Fruit fly (Drosophila melanogaster) whole organism, embryonic: ENCODE data around the gene CG15643.

Source experiments
- Ada2b ChIP-seq: fragments of 200-800 bp; sonication (Bioruptor generic); IDR thresholded peaks from 2 replicates; pipeline ENCODE4 v1.3.6; 2022; ENCODE audit warnings: missing biosample characterization, missing genetic modification characterization
- Adf1 ChIP-seq: fragments of 200-800 bp; sonication (Bioruptor generic); IDR thresholded peaks from 2 replicates; pipeline ENCODE4 v1.3.6; 2022; ENCODE audit warnings: missing biosample characterization, missing genetic modification characterization
- Aef1 ChIP-seq: fragments of 200-800 bp; sonication (Bioruptor generic); IDR thresholded peaks from 3 replicates; pipeline ENCODE4 v1.3.6; 2022; ENCODE audit warnings: missing biosample characterization, missing genetic modification characterization
- Antp ChIP-seq: fragments of 200-800 bp; sonication (Bioruptor generic); optimal IDR thresholded peaks from 3 replicates; lab custom pipeline; 2016; ENCODE audit warnings: missing biosample characterization, missing genetic modification characterization
- Blimp-1 ChIP-seq: fragments of 200-800 bp; sonication (Bioruptor generic); optimal IDR thresholded peaks from 3 replicates; lab custom pipeline; 2018; ENCODE audit warnings: missing biosample characterization, missing genetic modification characterization, mild to moderate bottlenecking, moderate library complexity, missing genetic modification reagents
- CG10431 ChIP-seq: fragments of 200-800 bp; sonication (Bioruptor generic); optimal IDR thresholded peaks from 3 replicates; lab custom pipeline; 2018; ENCODE audit warnings: missing biosample characterization, mild to moderate bottlenecking, missing genetic modification characterization
- CG11456 ChIP-seq: fragments of 200-800 bp; sonication (Bioruptor generic); IDR thresholded peaks from 3 replicates; pipeline ENCODE4 v1.3.6; 2022; ENCODE audit warnings: missing biosample characterization, missing genetic modification characterization
- CG11695 ChIP-seq: fragments of 200-800 bp; sonication (Bioruptor generic); IDR thresholded peaks from 3 replicates; pipeline ENCODE4 v1.3.6; 2022; ENCODE audit warnings: missing biosample characterization, missing genetic modification characterization
- CG13296 ChIP-seq: fragments of 200-800 bp; sonication (Bioruptor generic); optimal IDR thresholded peaks from 3 replicates; lab custom pipeline; 2018; ENCODE audit warnings: missing biosample characterization, mild to moderate bottlenecking, missing genetic modification characterization
- CG13775 ChIP-seq: fragments of 200-800 bp; sonication (Bioruptor generic); optimal IDR thresholded peaks from 3 replicates; lab custom pipeline; 2017; ENCODE audit warnings: missing biosample characterization, mild to moderate bottlenecking, missing genetic modification characterization
- CG14441 ChIP-seq: fragments of 200-800 bp; sonication (Bioruptor generic); IDR thresholded peaks from 2 replicates; pipeline ENCODE4 v1.3.6; 2022; ENCODE audit warnings: missing biosample characterization, missing genetic modification characterization
- CG16815 ChIP-seq: fragments of 200-800 bp; sonication (Bioruptor generic); optimal IDR thresholded peaks from 3 replicates; lab custom pipeline; 2017; ENCODE audit warnings: missing biosample characterization, mild to moderate bottlenecking, missing genetic modification characterization
- CG17385 ChIP-seq: fragments of 200-800 bp; sonication (Bioruptor generic); optimal IDR thresholded peaks from 3 replicates; lab custom pipeline; 2018; ENCODE audit warnings: missing biosample characterization, mild to moderate bottlenecking, missing genetic modification characterization
- CG17912 ChIP-seq: fragments of 200-800 bp; sonication (Bioruptor generic); optimal IDR thresholded peaks from 2 replicates; lab custom pipeline; 2018; ENCODE audit warnings: missing biosample characterization, mild to moderate bottlenecking, missing genetic modification characterization
- CG6813 ChIP-seq: fragments of 200-800 bp; sonication (Bioruptor generic); optimal IDR thresholded peaks from 2 replicates; lab custom pipeline; 2017; ENCODE audit warnings: missing biosample characterization, missing genetic modification characterization, mild to moderate bottlenecking, moderate library complexity, missing genetic modification reagents
- CG7745 ChIP-seq: fragments of 200-800 bp; sonication (Bioruptor generic); optimal IDR thresholded peaks from 2 replicates; lab custom pipeline; 2018; ENCODE audit warnings: missing biosample characterization, mild to moderate bottlenecking, missing genetic modification characterization, moderate library complexity
- CG9215 ChIP-seq: fragments of 200-800 bp; sonication (Bioruptor generic); IDR thresholded peaks from 2 replicates; pipeline ENCODE4 v1.3.6; 2022; ENCODE audit warnings: missing biosample characterization, missing genetic modification characterization
- CG9437 ChIP-seq: fragments of 200-800 bp; sonication (Bioruptor generic); optimal IDR thresholded peaks from 2 replicates; lab custom pipeline; 2018; ENCODE audit warnings: missing biosample characterization, mild to moderate bottlenecking, missing genetic modification characterization
- CG9817 ChIP-seq: fragments of 200-800 bp; sonication (Bioruptor generic); optimal IDR thresholded peaks from 2 replicates; lab custom pipeline; 2018; ENCODE audit warnings: missing biosample characterization, mild to moderate bottlenecking, missing genetic modification characterization, moderate library complexity
- CHES-1-like ChIP-seq: fragments of 200-800 bp; sonication (Bioruptor generic); optimal IDR thresholded peaks from 2 replicates; lab custom pipeline; 2016; ENCODE audit warnings: missing biosample characterization, missing genetic modification characterization
- Camta ChIP-seq: fragments of 200-800 bp; sonication (Bioruptor generic); optimal IDR thresholded peaks from 2 replicates; lab custom pipeline; 2016; ENCODE audit warnings: missing biosample characterization, missing genetic modification characterization
- H15 ChIP-seq: fragments of 200-800 bp; sonication (Bioruptor generic); IDR thresholded peaks from 3 replicates; pipeline ENCODE4 v1.3.6; 2022; ENCODE audit warnings: missing biosample characterization, missing genetic modification characterization
- HLH3B ChIP-seq: fragments of 200-800 bp; sonication (Bioruptor generic); IDR thresholded peaks from 2 replicates; pipeline ENCODE4 v1.3.6; 2022; ENCODE audit warnings: missing biosample characterization, missing genetic modification characterization
- Jarid2 ChIP-seq: fragments of 200-800 bp; sonication (Bioruptor generic); optimal IDR thresholded peaks from 3 replicates; lab custom pipeline; 2017; ENCODE audit warnings: mild to moderate bottlenecking, missing biosample characterization, missing genetic modification reagents, missing genetic modification characterization
- Max ChIP-seq: fragments of 200-800 bp; sonication (Bioruptor generic); optimal IDR thresholded peaks from 2 replicates; lab custom pipeline; 2016; ENCODE audit warnings: missing biosample characterization, mild to moderate bottlenecking, missing genetic modification characterization
- Meics ChIP-seq: fragments of 200-800 bp; sonication (Bioruptor generic); optimal IDR thresholded peaks from 2 replicates; lab custom pipeline; 2017; ENCODE audit warnings: missing biosample characterization, mild to moderate bottlenecking, missing genetic modification characterization
- Neu2 ChIP-seq: fragments of 200-800 bp; sonication (Bioruptor generic); optimal IDR thresholded peaks from 3 replicates; lab custom pipeline; 2016; ENCODE audit warnings: missing biosample characterization, missing genetic modification characterization, borderline replicate concordance
- PHDP ChIP-seq: fragments of 200-800 bp; sonication (Bioruptor generic); optimal IDR thresholded peaks from 3 replicates; lab custom pipeline; 2018; ENCODE audit warnings: missing biosample characterization, mild to moderate bottlenecking, missing genetic modification characterization, moderate library complexity
- Pdp1 ChIP-seq, 2 experiments: fragments of 200-800 bp; sonication (Bioruptor generic); optimal IDR thresholded peaks; 3 replicates each; lab custom pipeline; 2016; ENCODE audit warnings: missing biosample characterization in 2 of 2, missing genetic modification characterization in 2 of 2, mild to moderate bottlenecking in 1 of 2, moderate library complexity in 1 of 2
- Rfx ChIP-seq: fragments of 200-800 bp; sonication (Bioruptor generic); IDR thresholded peaks from 2 replicates; pipeline ENCODE4 v1.3.6; 2022; ENCODE audit warnings: missing biosample characterization, missing genetic modification characterization
- YL-1 ChIP-seq: fragments of 200-800 bp; sonication (Bioruptor generic); optimal IDR thresholded peaks from 3 replicates; lab custom pipeline; 2017; ENCODE audit warnings: missing biosample characterization, mild to moderate bottlenecking, missing genetic modification characterization
- chif ChIP-seq, 2 experiments: fragments of 200-800 bp; sonication (Bioruptor generic); optimal IDR thresholded peaks; 3 replicates each; lab custom pipeline; 2016; ENCODE audit warnings: missing biosample characterization in 2 of 2, missing genetic modification characterization in 2 of 2
- chm ChIP-seq: fragments of 200-800 bp; sonication (Bioruptor generic); IDR thresholded peaks from 2 replicates; pipeline ENCODE4 v1.3.6; 2022; ENCODE audit warnings: missing biosample characterization, missing genetic modification characterization
- crol ChIP-seq: fragments of 200-800 bp; sonication (Bioruptor generic); IDR thresholded peaks from 2 replicates; pipeline ENCODE4 v1.3.6; 2022; ENCODE audit warnings: missing biosample characterization, missing genetic modification characterization
- eyg ChIP-seq: fragments of 200-800 bp; sonication (Bioruptor generic); optimal IDR thresholded peaks from 3 replicates; lab custom pipeline; 2016; ENCODE audit warnings: missing biosample characterization, missing genetic modification characterization
- gsb-n ChIP-seq: fragments of 200-800 bp; sonication (Bioruptor generic); optimal IDR thresholded peaks from 3 replicates; lab custom pipeline; 2018; ENCODE audit warnings: missing biosample characterization, mild to moderate bottlenecking, missing genetic modification characterization
- gt ChIP-seq: fragments of 200-800 bp; sonication (Bioruptor generic); IDR thresholded peaks from 2 replicates; pipeline ENCODE4 v1.3.6; 2022; ENCODE audit warnings: missing biosample characterization, missing genetic modification characterization
- hb ChIP-seq: fragments of 200-800 bp; sonication (Bioruptor generic); IDR thresholded peaks from 3 replicates; pipeline ENCODE4 v1.3.6; 2022; ENCODE audit warnings: missing biosample characterization, missing genetic modification characterization; ENCODE audit not compliant: partially characterized antibody
- her ChIP-seq: fragments of 200-800 bp; sonication (Bioruptor generic); optimal IDR thresholded peaks from 2 replicates; lab custom pipeline; 2016; ENCODE audit warnings: missing biosample characterization, missing genetic modification characterization
- hth ChIP-seq: fragments of >200 bp; optimal IDR thresholded peaks from 2 replicates; lab custom pipeline; 2017; ENCODE audit warnings: inconsistent platforms
- insv ChIP-seq, 2 experiments: fragments of 200-800 bp; sonication (Bioruptor generic); optimal IDR thresholded peaks; 3 replicates each; lab custom pipeline; 2016 to 2018; ENCODE audit warnings: missing biosample characterization in 2 of 2, missing genetic modification characterization in 2 of 2
- inv ChIP-seq: fragments of 200-800 bp; sonication (Bioruptor generic); IDR thresholded peaks from 2 replicates; pipeline ENCODE4 v1.3.6; 2022; ENCODE audit warnings: missing biosample characterization, missing genetic modification characterization; ENCODE audit not compliant: partially characterized antibody
- lola ChIP-seq, 3 experiments: fragments of >200 bp in 2 of 3; fragments of 200-800 bp in 1 of 3; sonication (Bioruptor generic) in 1 of 3; optimal IDR thresholded peaks; 2 replicates each; lab custom pipeline; 2017 to 2019; ENCODE audit warnings: missing biosample characterization in 3 of 3, missing genetic modification characterization in 3 of 3, mild to moderate bottlenecking in 1 of 3, moderate library complexity in 1 of 3
- lov ChIP-seq, 2 experiments: fragments of 200-800 bp in 1 of 2; fragments of >200 bp in 1 of 2; sonication (Bioruptor generic) in 1 of 2; IDR thresholded peaks in 1 of 2; optimal IDR thresholded peaks in 1 of 2; 2 replicates in 1 of 2; 3 replicates in 1 of 2; pipeline versions ENCODE4 v1.3.6 to Lab custom; 2017 to 2022; ENCODE audit warnings: missing biosample characterization in 1 of 2, missing genetic modification characterization in 1 of 2
- pnt ChIP-seq: fragments of 200-800 bp; sonication (Bioruptor generic); optimal IDR thresholded peaks from 3 replicates; lab custom pipeline; 2016; ENCODE audit warnings: missing biosample characterization, missing genetic modification characterization
- stc ChIP-seq: fragments of 200-800 bp; sonication (Bioruptor generic); IDR thresholded peaks from 2 replicates; pipeline ENCODE4 v1.3.6; 2022; ENCODE audit warnings: missing biosample characterization, missing genetic modification characterization
- tgo ChIP-seq: fragments of 200-800 bp; sonication (Bioruptor generic); IDR thresholded peaks from 3 replicates; pipeline ENCODE4 v1.3.6; 2022; ENCODE audit warnings: missing biosample characterization, missing genetic modification characterization
- vfl ChIP-seq: fragments of 200-800 bp; sonication (Bioruptor generic); optimal IDR thresholded peaks from 2 replicates; lab custom pipeline; 2016; ENCODE audit warnings: missing biosample characterization, missing genetic modification characterization

CG15643 gene

DNA sequence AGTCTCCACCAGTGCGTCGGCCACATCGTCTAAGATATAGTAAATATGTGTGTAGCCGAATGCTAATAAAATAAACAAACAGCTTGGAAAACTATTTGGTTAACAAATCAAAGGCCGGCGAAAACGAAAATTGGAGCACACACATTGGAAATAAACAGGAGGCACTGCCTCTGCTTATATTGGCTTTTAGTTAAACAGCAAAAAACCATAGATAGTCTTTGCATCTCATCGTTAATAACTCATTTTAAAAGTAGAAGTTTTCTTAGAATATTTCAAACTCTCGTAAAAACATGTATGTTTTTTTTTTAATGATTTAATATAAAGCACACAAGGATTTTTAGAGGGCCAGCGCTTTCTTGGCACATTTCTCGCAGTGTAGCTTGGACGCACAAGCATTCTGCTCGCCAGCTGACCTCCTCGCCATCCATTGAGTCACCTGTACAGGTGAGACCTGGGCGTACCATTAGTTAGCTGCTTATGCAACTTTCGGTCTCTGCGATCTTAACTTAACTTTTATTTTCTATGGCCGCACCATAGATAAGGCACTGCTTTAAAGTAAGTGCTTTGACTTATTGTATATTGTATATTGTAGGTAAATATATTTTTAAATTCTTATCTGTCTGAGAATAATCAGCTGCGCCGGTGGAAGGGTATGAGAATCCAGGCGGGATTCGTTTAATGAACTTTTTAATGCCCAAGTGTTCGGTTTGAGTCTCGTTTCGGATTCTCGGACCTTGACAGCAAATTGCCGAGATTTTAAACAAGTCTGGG lies 20.0 kb upstream of the CG15643 start (continued):
- TF ChIP-seq Adf1 (GFP tag; lab: Robert Waterston, UW) (0 out of 2 replicates have a peak, but pooled peaks have one; percentile 15), Blimp-1 (peak; percentile 38), CG14441 (GFP tag; lab: Robert Waterston, UW) (peak; percentile 27; the same call in 1 of the 2 replicates), stc (GFP tag; lab: Robert Waterston, UW) (peak; percentile 38), eyg (GFP tag; lab: Kevin White, UChicago) (peak; percentile 6), CG10431 (GFP tag; lab: Kevin White, UChicago) (no peak), CG11456 (GFP tag; lab: Robert Waterston, UW) (peak; percentile 49; the same call in 1 of the 3 replicates), Max (GFP tag; lab: Kevin White, UChicago) (no peak), Meics (GFP tag; lab: Kevin White, UChicago) (peak; percentile 36), chif (GFP tag; optimal IDR thresholded peaks at IDR 0.05; lab: Kevin White, UChicago) (peak; percentile 21 to 44), hth (lab: Kevin White, UChicago) (no peak), hb (no peak), pnt (GFP tag; lab: Kevin White, UChicago) (peak; percentile 31), insv (GFP tag; optimal IDR thresholded peaks at IDR 0.05; lab: Kevin White, UChicago) (no peak), CHES-1-like (GFP tag; lab: Kevin White, UChicago) (peak; percentile 13), CG13775 (GFP tag; lab: Kevin White, UChicago) (peak; percentile 36), lola (GFP tag; optimal IDR thresholded peaks at IDR 0.05; lab: Kevin White, UChicago) (peak in 1 of 3 experiments; percentile 7), chm (GFP tag; lab: Robert Waterston, UW) (no peak), Aef1 (GFP tag; lab: Robert Waterston, UW) (peak; percentile 46), Rfx (peak; percentile 50), CG9437 (no peak), HLH3B (0 out of 2 replicates have a peak, but pooled peaks have one; percentile 31), CG13296 (peak; percentile 11), CG7745 (no peak), CG11695 (GFP tag; lab: Robert Waterston, UW) (no peak), CG17385 (GFP tag; lab: Kevin White, UChicago) (peak; percentile 45), tgo (0 out of 3 replicates have a peak, but pooled peaks have one; percentile 37), CG6813 (GFP tag; lab: Kevin White, UChicago) (peak; percentile 50), Pdp1 (GFP tag; optimal IDR thresholded peaks at IDR 0.05; lab: Kevin White, UChicago) (peak; percentile 42 to 78), Ada2b (GFP tag; lab: Robert Waterston, UW) (peak; percentile 29; the same call in 1 of the 2 replicates), her (GFP tag; lab: Kevin White, UChicago) (peak; percentile 23), Neu2 (GFP tag; lab: Kevin White, UChicago) (no peak), crol (GFP tag; lab: Robert Waterston, UW) (no peak), gt (GFP tag; lab: Robert Waterston, UW) (no peak), CG16815 (GFP tag; lab: Kevin White, UChicago) (peak; percentile 30), vfl (no peak), inv (GFP tag; lab: Robert Waterston, UW) (no peak), Camta (GFP tag; lab: Kevin White, UChicago) (peak; percentile 14), gsb-n (tag; lab: Kevin White, UChicago) (peak; percentile 9), CG9215 (GFP tag; lab: Robert Waterston, UW) (peak; percentile 74), YL-1 (GFP tag; lab: Kevin White, UChicago) (no peak), Antp (no peak), Jarid2 (GFP tag; lab: Kevin White, UChicago) (no peak), CG17912 (no peak), H15 (GFP tag; lab: Robert Waterston, UW) (0 out of 3 replicates have a peak, but pooled peaks have one; percentile 8), PHDP (tag; lab: Kevin White, UChicago) (peak; percentile 59), lov (optimal IDR thresholded peaks at IDR 0.05; lab: Kevin White, UChicago) (no peak), lov (GFP tag; IDR thresholded peaks at IDR 0.05; lab: Robert Waterston, UW) (no peak), CG9817 (peak; percentile 37)
